Worm (Caenorhabditis elegans) whole organism, L4 larva: Measurements from ENCODE around the gene F08G2.7.
A peak's percentile ranks its signal among the peaks of the same experiment; 100 is the strongest.
"Not testable (repeated sequence)": the region's sequence is repeated elsewhere in the genome, so short reads cannot be mapped to it uniquely, and the experiment has no call there.

ENCODE experiments used
- F44E2.7 ChIP-seq: fragments of 200-800 bp; sonication (Bioruptor generic); IDR thresholded peaks from 2 replicates; pipeline ENCODE4 v2.1.2; 2022; ENCODE audit warnings: missing genetic modification characterization, missing compliant biosample characterization
- F49E8.2 ChIP-seq: sonication (generic microtip); optimal IDR thresholded peaks from 2 replicates; lab custom pipeline; 2016; ENCODE audit warnings: missing compliant biosample characterization, mild to moderate bottlenecking, missing genetic modification characterization, borderline replicate concordance
- T26A8.4 ChIP-seq: fragments of 200-800 bp; sonication (Bioruptor generic); IDR thresholded peaks from 2 replicates; pipeline ENCODE4 v1.3.6; 2022; ENCODE audit warnings: missing genetic modification characterization, missing compliant biosample characterization
- Y105C5A.15 ChIP-seq: fragments of 200-800 bp; sonication (Bioruptor generic); IDR thresholded peaks from 2 replicates; pipeline ENCODE4 v1.3.6; 2022; ENCODE audit warnings: missing genetic modification characterization, missing compliant biosample characterization
- ZK546.5 ChIP-seq, 2 experiments: sonication (generic microtip); optimal IDR thresholded peaks; 2 replicates each; lab custom pipeline; 2017; ENCODE audit warnings: missing biosample characterization in 2 of 2, missing genetic modification characterization in 2 of 2
- aha-1 ChIP-seq: fragments of 150-350 bp; peaks from one replicate; lab custom pipeline; 2014; ENCODE audit warnings: missing biosample characterization, missing genetic modification characterization
- aly-2 ChIP-seq: sonication (generic microtip); optimal IDR thresholded peaks from 2 replicates; lab custom pipeline; 2018; ENCODE audit warnings: missing biosample characterization, missing genetic modification characterization
- attf-4 ChIP-seq: sonication (generic microtip); optimal IDR thresholded peaks from 3 replicates; lab custom pipeline; 2017; ENCODE audit warnings: missing biosample characterization, missing genetic modification characterization
- ceh-28 ChIP-seq: fragments of 150-350 bp; optimal IDR thresholded peaks from 2 replicates; lab custom pipeline; 2014; ENCODE audit warnings: missing biosample characterization, missing genetic modification reagents, missing genetic modification characterization
- ceh-62 ChIP-seq: sonication (generic microtip); optimal IDR thresholded peaks from 2 replicates; lab custom pipeline; 2017; ENCODE audit warnings: missing biosample characterization, missing genetic modification characterization
- cey-2 ChIP-seq: sonication (generic microtip); optimal IDR thresholded peaks from 3 replicates; lab custom pipeline; 2017; ENCODE audit warnings: missing genetic modification characterization, mild to moderate bottlenecking, missing compliant biosample characterization, antibody characterized with exemption, borderline replicate concordance; ENCODE audit not compliant: insufficient read depth
- ctbp-1 ChIP-seq: fragments of 200-800 bp; sonication (Bioruptor generic); IDR thresholded peaks from 2 replicates; pipeline ENCODE4 v1.3.6; 2022; ENCODE audit warnings: missing genetic modification reagents, missing genetic modification characterization, missing compliant biosample characterization
- daf-16 ChIP-seq, 3 experiments: sonication (generic microtip); optimal IDR thresholded peaks; 2 replicates each; lab custom pipeline; 2016 to 2017; ENCODE audit warnings: missing genetic modification characterization in 3 of 3, missing genetic modification reagents in 3 of 3, mild to moderate bottlenecking in 2 of 3, missing compliant biosample characterization in 2 of 3, missing biosample characterization in 1 of 3, moderate library complexity in 1 of 3
- dmd-6 ChIP-seq: fragments of 200-800 bp; sonication (Bioruptor generic); IDR thresholded peaks from 2 replicates; pipeline ENCODE4 v1.3.6; 2022; ENCODE audit warnings: missing genetic modification reagents, missing genetic modification characterization, missing compliant biosample characterization
- dve-1 ChIP-seq: sonication (generic microtip); optimal IDR thresholded peaks from 2 replicates; lab custom pipeline; 2017; ENCODE audit warnings: antibody characterized with exemption, mild to moderate bottlenecking, missing genetic modification characterization, missing compliant biosample characterization; ENCODE audit not compliant: insufficient read depth
- egl-27 ChIP-seq: sonication (generic microtip); optimal IDR thresholded peaks from 3 replicates; lab custom pipeline; 2017; ENCODE audit warnings: missing biosample characterization, missing genetic modification reagents, missing genetic modification characterization
- fos-1 ChIP-seq: fragments of 150-350 bp; optimal IDR thresholded peaks from 2 replicates; lab custom pipeline; 2014; ENCODE audit warnings: missing biosample characterization, missing genetic modification characterization
- hif-1 ChIP-seq, 2 experiments: sonication (generic microtip); optimal IDR thresholded peaks; 2 replicates each; lab custom pipeline; 2016 to 2017; ENCODE audit warnings: missing compliant biosample characterization in 2 of 2, missing genetic modification characterization in 2 of 2, missing genetic modification reagents in 2 of 2, missing genotype in 2 of 2, mild to moderate bottlenecking in 1 of 2
- hlh-11 ChIP-seq: fragments of 200-800 bp; sonication (Bioruptor generic); optimal IDR thresholded peaks from 2 replicates; lab custom pipeline; 2018; ENCODE audit warnings: mild to moderate bottlenecking, missing genetic modification characterization, missing compliant biosample characterization
- hlh-30 ChIP-seq: sonication (generic microtip); optimal IDR thresholded peaks from 2 replicates; lab custom pipeline; 2017; ENCODE audit warnings: antibody characterized with exemption, mild to moderate bottlenecking, missing genetic modification characterization, missing compliant biosample characterization; ENCODE audit not compliant: insufficient read depth
- hmg-1.1 ChIP-seq: fragments of 200-800 bp; sonication (Bioruptor generic); IDR thresholded peaks from 2 replicates; pipeline ENCODE4 v1.3.6; 2022; ENCODE audit warnings: missing genetic modification reagents, missing genetic modification characterization, missing compliant biosample characterization
- lin-13 ChIP-seq: fragments of 150-350 bp; optimal IDR thresholded peaks from 2 replicates; lab custom pipeline; 2014; ENCODE audit warnings: missing biosample characterization, missing genetic modification reagents, missing genetic modification characterization
- lin-29 ChIP-seq: fragments of 200-800 bp; sonication (Bioruptor generic); IDR thresholded peaks from 2 replicates; pipeline ENCODE4 v1.3.6; 2022; ENCODE audit warnings: missing genetic modification reagents, missing genetic modification characterization, missing compliant biosample characterization
- lin-38 ChIP-seq: fragments of 200-800 bp; sonication (Bioruptor generic); IDR thresholded peaks from 2 replicates; pipeline ENCODE4 v1.3.6; 2022; ENCODE audit warnings: missing genetic modification reagents, missing genetic modification characterization, missing compliant biosample characterization
- lir-3 ChIP-seq: sonication (generic microtip); optimal IDR thresholded peaks from 2 replicates; lab custom pipeline; 2016; ENCODE audit warnings: mild to moderate bottlenecking, missing genetic modification characterization, missing compliant biosample characterization
- madf-5 ChIP-seq, 2 experiments: fragments of 200-800 bp; sonication (Bioruptor generic); IDR thresholded peaks; 2 replicates each; pipeline ENCODE4 v1.3.6; 2022; ENCODE audit warnings: missing compliant biosample characterization in 2 of 2, missing genetic modification characterization in 2 of 2
- madf-9 ChIP-seq: fragments of 200-800 bp; sonication (Bioruptor generic); conservative IDR thresholded peaks from 2 replicates; pipeline ENCODE4 v1.3.6; 2022; ENCODE audit warnings: missing genetic modification reagents, missing genetic modification characterization, missing compliant biosample characterization
- mdl-1 ChIP-seq, 2 experiments: fragments of 150-350 bp in 1 of 2; sonication (generic microtip) in 1 of 2; optimal IDR thresholded peaks; 2 replicates each; lab custom pipeline; 2014 to 2017; ENCODE audit warnings: missing biosample characterization in 2 of 2, missing genetic modification characterization in 2 of 2
- mxl-2 ChIP-seq: fragments of 200-800 bp; sonication (Bioruptor generic); conservative IDR thresholded peaks from 2 replicates; pipeline ENCODE4 v1.3.6; 2022; ENCODE audit warnings: missing genetic modification reagents, missing genetic modification characterization, missing compliant biosample characterization
- nhr-25 ChIP-seq: sonication (generic microtip); optimal IDR thresholded peaks from 2 replicates; lab custom pipeline; 2017; ENCODE audit warnings: missing genetic modification characterization, mild to moderate bottlenecking, missing compliant biosample characterization, antibody characterized with exemption, moderate library complexity, borderline replicate concordance; ENCODE audit not compliant: insufficient read depth
- nhr-41 ChIP-seq: fragments of 200-800 bp; sonication (Bioruptor generic); IDR thresholded peaks from 2 replicates; pipeline ENCODE4 v1.3.6; 2022; ENCODE audit warnings: missing genetic modification reagents, missing genetic modification characterization, missing compliant biosample characterization
- nhr-42 ChIP-seq: fragments of 200-800 bp; sonication (Bioruptor generic); IDR thresholded peaks from 2 replicates; pipeline ENCODE4 v1.3.6; 2022; ENCODE audit warnings: missing genetic modification characterization, missing compliant biosample characterization
- nhr-76 ChIP-seq: fragments of 150-350 bp; optimal IDR thresholded peaks from 2 replicates; lab custom pipeline; 2014; ENCODE audit warnings: missing biosample characterization, missing genetic modification characterization
- rbr-2 ChIP-seq: sonication (generic microtip); optimal IDR thresholded peaks from 2 replicates; lab custom pipeline; 2016; ENCODE audit warnings: missing genotype, missing genetic modification characterization, missing compliant biosample characterization
- set-16 ChIP-seq: fragments of 200-800 bp; sonication (Bioruptor generic); IDR thresholded peaks from 2 replicates; pipeline ENCODE4 v1.3.6; 2022; ENCODE audit warnings: missing genetic modification reagents, missing genetic modification characterization, missing compliant biosample characterization
- spr-3 ChIP-seq: fragments of 200-800 bp; sonication (Bioruptor generic); optimal IDR thresholded peaks from 2 replicates; lab custom pipeline; 2018; ENCODE audit warnings: mild to moderate bottlenecking, missing genetic modification characterization, missing compliant biosample characterization
- ztf-7 ChIP-seq: fragments of 150-350 bp; optimal IDR thresholded peaks from 2 replicates; lab custom pipeline; 2014; ENCODE audit warnings: missing biosample characterization, missing genetic modification characterization

Gene F08G2.7

DNA sequence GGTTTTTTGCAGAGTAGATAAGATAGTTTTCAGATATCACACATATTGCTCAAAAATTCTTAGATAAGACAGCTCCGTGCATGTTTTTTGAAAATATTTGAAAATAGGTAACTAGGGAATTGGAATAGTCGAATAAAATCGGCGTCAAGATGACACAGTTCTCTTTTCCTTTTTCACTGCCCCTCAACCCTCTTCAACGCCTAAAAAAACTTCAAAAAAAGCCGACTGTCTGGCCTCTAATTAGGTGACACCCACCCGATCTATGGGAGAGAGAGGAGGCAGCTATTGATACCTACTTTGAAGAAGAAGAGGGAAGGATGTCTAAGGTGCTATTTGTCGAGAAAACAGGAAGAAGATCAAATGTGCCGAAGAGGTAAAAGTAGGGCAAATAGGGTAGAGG, 1.4 kb upstream of the F08G2.7 start:
- TF ChIP-seq aha-1 (peak; percentile 93), dve-1 (no peak)

DNA sequence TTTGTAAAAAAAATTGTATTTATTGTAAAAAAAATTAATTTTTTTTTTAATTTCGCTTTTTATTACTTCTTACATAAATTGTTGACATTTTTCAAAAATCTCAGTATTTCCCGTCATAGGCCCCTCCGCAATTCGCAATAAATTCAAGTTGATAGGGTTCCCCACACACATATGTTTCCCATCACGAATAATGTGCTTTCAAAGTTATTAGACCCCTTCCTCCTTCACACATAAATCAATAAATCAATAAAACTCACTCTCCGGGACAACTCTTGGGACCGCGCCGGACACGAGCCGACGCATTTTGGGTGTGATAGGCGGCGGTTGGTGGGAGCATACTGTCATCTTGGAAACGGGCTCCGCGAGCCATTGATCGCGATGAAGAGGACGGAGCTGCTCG, 1.5 kb downstream of the F08G2.7 start:
- peak; percentile 59; the same call in 1 of the 2 replicates for TF ChIP-seq set-16 (GFP tag; lab: Robert Waterston, UW)
- TF ChIP-seq ceh-28: peak; percentile 50
- TF ChIP-seq hif-1 (tag; optimal IDR thresholded peaks at IDR 0.05; lab: Kevin White, UChicago): no peak
- TF ChIP-seq, all 104 proteins: peak for 2

DNA sequence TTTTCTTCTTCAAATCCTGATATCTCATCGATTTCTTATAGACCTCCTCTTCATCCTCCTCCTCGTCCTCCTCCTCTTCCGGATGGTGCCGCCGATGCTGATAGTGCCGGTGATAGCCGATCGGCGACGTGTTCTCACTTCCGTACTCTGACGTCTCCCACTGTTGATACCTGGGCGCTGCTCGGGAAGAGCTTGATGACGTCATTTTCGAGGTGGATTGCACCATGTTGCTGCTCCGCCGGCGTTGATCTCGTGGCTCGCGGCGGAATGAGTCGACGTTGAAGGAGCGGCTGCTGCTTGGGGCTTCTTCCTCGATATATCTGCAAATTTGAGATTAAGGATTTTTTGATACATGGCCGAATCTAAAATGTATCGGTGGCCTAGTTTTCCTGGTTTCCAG, 2.6 kb downstream of the F08G2.7 start:
- TF ChIP-seq dmd-6 (GFP tag; lab: Robert Waterston, UW) (no peak), set-16 (GFP tag; lab: Robert Waterston, UW) (peak; percentile 79), nhr-42 (GFP tag; lab: Robert Waterston, UW) (0 out of 2 replicates have a peak, but pooled peaks have one; percentile 28), rbr-2 (tag; lab: Kevin White, UChicago) (no peak), F44E2.7 (peak; percentile 47; the same call in 1 of the 2 replicates)

DNA sequence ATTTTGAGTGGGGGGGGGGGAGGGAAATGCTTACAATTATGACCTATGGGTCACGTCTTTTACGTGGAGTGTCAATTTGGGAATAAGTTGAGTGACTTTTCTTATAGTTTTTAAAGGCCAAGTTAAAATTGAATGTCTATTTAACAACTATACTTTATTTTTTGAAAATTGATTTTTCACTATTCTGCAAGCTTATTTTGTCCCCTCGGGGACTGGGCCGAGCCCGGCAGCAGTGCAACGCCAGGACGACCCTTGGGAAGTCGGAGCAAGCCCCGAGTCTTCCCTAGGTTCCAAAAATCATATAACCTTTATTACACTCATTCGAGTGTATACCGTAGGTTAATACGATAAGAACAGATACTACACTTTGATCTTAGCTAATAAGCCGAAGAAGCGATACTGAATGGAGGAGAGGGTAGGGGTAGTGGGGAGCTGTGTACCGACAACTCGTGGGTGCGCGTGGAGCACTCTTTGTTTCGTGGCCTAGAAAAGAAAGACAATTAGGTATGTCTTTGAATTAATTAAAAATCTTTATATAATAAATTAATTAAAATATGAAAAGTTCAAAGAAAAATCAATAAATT, 5.1 kb downstream of the F08G2.7 start, which contains the start of gene ins-37:
ins-37 (minus strand) TSS at position 384 of the 584 bp plus-strand sequence.
- TF ChIP-seq aha-1: peak; percentile 4
- peak; percentile 50; the same call in 1 of the 2 replicates for TF ChIP-seq lin-38 (GFP tag; lab: Robert Waterston, UW)
- TF ChIP-seq ctbp-1 (GFP tag; lab: Robert Waterston, UW): 0 out of 2 replicates have a peak, but pooled peaks have one; percentile 16
- peak; percentile 42 for TF ChIP-seq dve-1
- TF ChIP-seq T26A8.4: 0 out of 2 replicates have a peak, but pooled peaks have one; percentile 30
- TF ChIP-seq daf-16 (GFP tag; optimal IDR thresholded peaks at IDR 0.05; lab: Kevin White, UChicago): not testable (repeated sequence)
- peak; percentile 19 for TF ChIP-seq daf-16 (tag; optimal IDR thresholded peaks at IDR 0.05; lab: Kevin White, UChicago)
- peak; percentile 29 for TF ChIP-seq F49E8.2 (tag; lab: Kevin White, UChicago)
- peak; percentile 28 for TF ChIP-seq lin-13 (GFP tag; lab: Kevin White, UChicago)
- TF ChIP-seq, all 104 proteins: peak for 8; not testable (repeated sequence) for 96

DNA sequence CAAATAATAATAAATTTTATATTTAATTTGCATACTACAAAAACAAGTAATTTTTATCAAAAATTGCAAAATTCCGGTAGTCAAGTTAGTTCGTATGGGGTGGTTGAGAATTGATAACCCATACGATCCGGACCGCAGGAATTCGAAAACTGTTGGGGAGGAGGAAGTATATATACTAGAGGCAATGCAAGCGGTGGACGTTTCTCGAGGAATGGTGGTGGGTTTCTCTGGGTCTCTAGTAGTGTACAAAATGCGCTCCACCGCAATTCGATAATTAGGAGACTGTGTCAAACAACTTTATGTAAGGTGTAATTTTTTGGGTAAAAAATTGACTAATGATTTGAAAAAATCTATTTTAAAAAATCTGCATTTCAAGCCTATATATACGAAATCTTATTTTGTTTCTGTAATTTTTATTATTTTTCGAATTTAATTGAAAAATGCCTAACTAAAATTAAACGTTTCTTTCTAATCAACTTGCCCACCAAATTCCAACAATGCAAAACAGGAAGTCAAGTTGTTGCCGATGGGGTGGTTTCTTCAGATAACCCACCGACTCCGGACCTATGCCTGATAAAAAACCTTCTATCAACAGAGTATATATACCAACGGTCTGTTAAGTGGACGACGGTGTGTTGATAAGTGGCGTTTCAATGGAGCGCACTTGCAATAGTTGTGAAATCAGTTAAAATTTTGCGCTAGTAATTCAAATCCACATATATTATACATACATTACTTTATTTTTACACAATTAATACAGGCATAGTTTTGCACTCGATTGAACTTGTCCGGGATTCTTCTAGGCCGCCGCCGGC, 6.4 kb downstream of the F08G2.7 start:
- TF ChIP-seq mxl-2 (GFP tag; lab: Robert Waterston, UW): peak; percentile 56; the same call in 1 of the 2 replicates
- peak; percentile 79; the same call in 1 of the 2 replicates for TF ChIP-seq F44E2.7
- TF ChIP-seq hlh-30 (tag; lab: Kevin White, UChicago): peak; percentile 88
- TF ChIP-seq mdl-1 (tag; optimal IDR thresholded peaks at IDR 0.05; lab: Kevin White, UChicago): peak; percentile 10 to 11
- TF ChIP-seq lir-3 (tag; lab: Kevin White, UChicago): peak; percentile 67
- peak; percentile 81 for TF ChIP-seq hlh-11 (tag; lab: Kevin White, UChicago)
- TF ChIP-seq aly-2 (tag; lab: Kevin White, UChicago): no peak
- TF ChIP-seq ztf-7 (tag; lab: Kevin White, UChicago): peak; percentile 89
- TF ChIP-seq T26A8.4: peak; percentile 87
- TF ChIP-seq ceh-62: no peak
- TF ChIP-seq egl-27 (tag; lab: Kevin White, UChicago): no peak
- no peak for TF ChIP-seq ZK546.5 (tag; optimal IDR thresholded peaks at IDR 0.05; lab: Kevin White, UChicago)
- peak; percentile 89 for TF ChIP-seq spr-3
- TF ChIP-seq dve-1: peak; percentile 95
- TF ChIP-seq attf-4: no peak
- peak; percentile 66; the same call in 1 of the 2 replicates for TF ChIP-seq lin-29
- peak; percentile 89 for TF ChIP-seq madf-9 (GFP tag; lab: Robert Waterston, UW)
- TF ChIP-seq nhr-25: peak; percentile 82
- TF ChIP-seq nhr-41 (GFP tag; lab: Robert Waterston, UW): peak; percentile 42; the same call in 1 of the 2 replicates
- TF ChIP-seq lin-38 (GFP tag; lab: Robert Waterston, UW): peak; percentile 92
- 0 out of 2 replicates have a peak, but pooled peaks have one; percentile 65 for TF ChIP-seq Y105C5A.15 (GFP tag; lab: Robert Waterston, UW)
- TF ChIP-seq cey-2 (tag; lab: Kevin White, UChicago): no peak
- TF ChIP-seq hmg-1.1 (GFP tag; lab: Robert Waterston, UW): peak; percentile 97
- TF ChIP-seq nhr-76 (tag; lab: Kevin White, UChicago): no peak
- TF ChIP-seq madf-5 (GFP tag; IDR thresholded peaks at IDR 0.05; lab: Robert Waterston, UW): peak; percentile 64 to 79; a peak in 2 of 4 replicates
- TF ChIP-seq fos-1 (tag; lab: Kevin White, UChicago): peak; percentile 9
- peak; percentile 89 for TF ChIP-seq lin-13 (GFP tag; lab: Kevin White, UChicago)
